Fruit fly (Drosophila melanogaster) whole organism, wandering third instar larva: ENCODE data around the gene ec.

ENCODE experiments used
- Sp1 ChIP-seq: fragments of 200-800 bp; sonication (Bioruptor generic); optimal IDR thresholded peaks from 3 replicates; lab custom pipeline; 2019; ENCODE audit warnings: missing biosample characterization, mild to moderate bottlenecking, missing genetic modification characterization, moderate library complexity
- h ChIP-seq: fragments of 200-800 bp; sonication (Bioruptor generic); optimal IDR thresholded peaks from 3 replicates; lab custom pipeline; 2016; ENCODE audit warnings: missing biosample characterization, mild to moderate bottlenecking, missing genetic modification characterization
- lola ChIP-seq: fragments of >200 bp; optimal IDR thresholded peaks from 2 replicates; lab custom pipeline; 2017; ENCODE audit warnings: missing biosample characterization, missing genetic modification characterization
- pan ChIP-seq: fragments of >200 bp; optimal IDR thresholded peaks from 2 replicates; lab custom pipeline; 2017
- psq ChIP-seq: fragments of 200-800 bp; sonication (Bioruptor generic); optimal IDR thresholded peaks from 3 replicates; lab custom pipeline; 2017; ENCODE audit warnings: missing biosample characterization, mild to moderate bottlenecking, missing genetic modification characterization, moderate library complexity

dm6 chrX:3764223-3764622 lies 47.3 kb upstream of the ec start:
- TF ChIP-seq lola (GFP tag; lab: Kevin White, UChicago) = no peak
- no peak for TF ChIP-seq h (GFP tag; lab: Kevin White, UChicago)
- no peak for TF ChIP-seq Sp1 (GFP tag; lab: Kevin White, UChicago)
- TF ChIP-seq pan (lab: Kevin White, UChicago) = no peak
- no peak for TF ChIP-seq psq
